Fruit fly (Drosophila melanogaster): Measurements from ENCODE around the gene D19A.
A peak's percentile ranks its signal among the peaks of the same experiment; 100 is the strongest.
"Not testable (repeated sequence)": the region's sequence is repeated elsewhere in the genome, so short reads cannot be mapped to it uniquely, and the experiment has no call there.

D19A gene

DNA sequence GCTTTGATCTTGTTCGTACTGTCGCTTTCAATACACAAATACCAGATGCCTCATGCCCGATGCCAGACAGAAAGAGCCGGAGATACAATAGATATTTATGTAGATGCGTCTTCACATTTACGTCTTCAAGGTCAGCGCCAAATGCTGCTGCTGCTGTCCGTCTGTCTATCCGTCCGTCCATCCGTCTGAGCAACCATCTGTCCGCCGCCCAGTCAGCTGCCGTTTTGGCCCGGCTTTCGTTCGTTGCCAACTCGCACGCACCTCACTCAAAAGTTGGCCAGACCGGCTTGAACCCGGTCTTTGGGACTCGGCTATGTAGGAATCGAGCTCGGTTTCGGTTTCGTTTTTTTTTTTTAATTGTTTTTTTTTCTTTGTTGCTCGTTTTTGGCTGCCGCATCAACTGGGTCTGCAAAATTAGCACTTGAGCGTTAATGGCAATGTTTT lies 34.0 kb downstream of the D19A start (continued):
- TF ChIP-seq CG8359 (GFP tag; optimal IDR thresholded peaks at IDR 0.05; ENCODE audit: borderline replicate concordance), result no peak
- TF ChIP-seq CG8388 (GFP tag; optimal IDR thresholded peaks at IDR 0.05), result no peak
- no peak for TF ChIP-seq bowl (GFP tag; IDR thresholded peaks at IDR 0.05)
- TF ChIP-seq Blimp-1 (GFP tag; optimal IDR thresholded peaks at IDR 0.05), result peak; percentile 86

- TF ChIP-seq CG13123 (GFP tag; optimal IDR thresholded peaks at IDR 0.05) (no peak), lmd (GFP tag; IDR thresholded peaks at IDR 0.05) (0 out of 2 replicates have a peak, but pooled peaks have one; percentile 4), Gsc (GFP tag; IDR thresholded peaks at IDR 0.05) (no peak), Ets65A (GFP tag) (peak; percentile 90), CG3407 (GFP tag; optimal IDR thresholded peaks at IDR 0.05) (no peak), sr (GFP tag; IDR thresholded peaks at IDR 0.05) (no peak), CG11085 (GFP tag; IDR thresholded peaks at IDR 0.05) (no peak)
Observed at dm6 chr3L:6152531-6152930, 36.4 kb downstream of the D19A start, which contains the start of gene Acp65Aa. Acp65Aa (minus strand) TSS chr3L:6152745.

dm6 chr3L:6150757-6151354 lies 38.1 kb downstream of the D19A start, which contains the start of the genes Cpr65Ax2 and Lcp65Aa:
Cpr65Ax2 (minus strand) TSS chr3L:6150857.
Lcp65Aa (plus strand) TSS chr3L:6151304.
- not testable (repeated sequence) for TF ChIP-seq CG42726 (GFP tag; IDR thresholded peaks at IDR 0.05; ENCODE audit: partially characterized antibody); slp2 (GFP tag; optimal IDR thresholded peaks at IDR 0.05); unpg (GFP tag; optimal IDR thresholded peaks at IDR 0.05)

DNA sequence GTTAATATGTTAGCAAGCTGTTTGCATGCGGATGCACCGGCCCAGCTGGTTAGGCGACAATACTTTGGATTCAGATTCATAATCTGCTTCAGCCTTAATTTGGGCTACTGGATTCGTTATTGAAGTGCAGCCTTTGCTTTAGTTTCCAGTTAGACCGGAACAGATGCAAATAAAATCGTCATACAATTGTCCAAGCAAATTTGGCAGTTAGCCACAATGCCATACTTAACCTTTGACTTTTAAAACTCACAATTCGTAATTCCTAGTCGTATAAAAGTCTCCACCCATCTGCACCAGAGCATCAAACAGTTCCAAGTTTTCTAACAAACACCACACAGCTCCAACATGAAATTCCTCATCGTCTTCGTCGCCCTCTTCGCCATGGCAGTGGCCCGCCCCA lies 39.7 kb downstream of the D19A start, which contains the start of gene Lcp65Ab1:
Gene Lcp65Ab1 (plus strand): TSS at position 301 of the 400 bp plus-strand sequence.
- TF ChIP-seq CG30431 (GFP tag; optimal IDR thresholded peaks at IDR 0.05); CG12071 (GFP tag; optimal IDR thresholded peaks at IDR 0.05); esg (GFP tag; conservative IDR thresholded peaks at IDR 0.05): not testable (repeated sequence)

dm6 chr3L:6147887-6148286 lies 41.0 kb downstream of the D19A start, which contains the start of gene Cpr65Ax1:
Cpr65Ax1 (minus strand) TSS chr3L:6147987.
- TF ChIP-seq onecut (GFP tag; IDR thresholded peaks at IDR 0.05); CG4424 (GFP tag; optimal IDR thresholded peaks at IDR 0.05); slp2 (GFP tag; optimal IDR thresholded peaks at IDR 0.05): not testable (repeated sequence)

DNA sequence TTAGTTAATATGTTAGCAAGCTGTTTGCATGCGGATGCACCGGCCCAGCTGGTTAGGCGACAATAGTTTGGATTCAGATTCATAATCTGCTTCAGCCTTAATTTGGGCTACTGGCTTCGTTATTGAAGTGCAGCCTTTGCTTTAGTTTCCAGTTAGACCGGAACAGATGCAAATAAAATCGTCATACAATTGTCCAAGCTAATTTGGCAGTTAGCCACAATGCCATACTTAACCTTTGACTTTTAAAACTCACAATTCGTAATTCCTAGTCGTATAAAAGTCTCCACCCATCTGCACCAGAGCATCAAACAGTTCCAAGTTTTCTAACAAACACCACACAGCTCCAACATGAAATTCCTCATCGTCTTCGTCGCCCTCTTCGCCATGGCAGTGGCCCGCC lies 42.5 kb downstream of the D19A start, which contains the start of gene Lcp65Ab2:
Gene Lcp65Ab2 (plus strand): TSS at position 301 of the 400 bp plus-strand sequence.
- TF ChIP-seq Abd-B (GFP tag; optimal IDR thresholded peaks at IDR 0.05); inv (GFP tag; IDR thresholded peaks at IDR 0.05; ENCODE audit: partially characterized antibody); CG6689 (GFP tag; IDR thresholded peaks at IDR 0.05): not testable (repeated sequence)

DNA sequence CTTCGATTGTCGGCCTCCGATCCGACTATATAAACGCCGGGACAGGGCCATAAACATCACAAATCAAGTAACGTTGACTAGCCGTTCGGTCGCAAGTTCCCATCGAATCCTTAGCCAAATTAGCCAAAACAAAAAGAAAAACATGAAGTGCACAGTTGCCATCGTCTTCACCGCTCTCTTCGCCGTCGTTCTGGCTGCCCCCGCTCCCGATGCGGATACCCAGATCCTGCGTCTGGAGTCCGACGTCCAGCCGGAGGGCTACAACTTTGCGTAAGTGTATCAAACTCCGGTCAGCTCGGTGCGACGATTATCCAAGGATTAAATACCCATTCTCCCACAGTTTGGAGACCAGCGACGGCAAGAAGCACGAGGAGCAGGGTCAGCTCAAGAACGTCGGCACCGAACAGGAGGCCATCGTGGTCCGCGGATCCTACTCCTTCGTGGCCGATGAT lies 44.1 kb downstream of the D19A start, which contains the start of gene Lcp65Ac:
Gene Lcp65Ac (plus strand): TSS at position 51 of the 452 bp plus-strand sequence.
- TF ChIP-seq Dbx (GFP tag; IDR thresholded peaks at IDR 0.05) (0 out of 3 replicates have a peak, but pooled peaks have one; percentile 6), unpg (GFP tag; optimal IDR thresholded peaks at IDR 0.05) (no peak), Ets65A (GFP tag) (peak; percentile 93)

- TF ChIP-seq Oli (tag; optimal IDR thresholded peaks at IDR 0.05) (no peak), Doc2 (GFP tag; IDR thresholded peaks at IDR 0.05) (no peak), Blimp-1 (GFP tag; optimal IDR thresholded peaks at IDR 0.05) (peak; percentile 25), Ets65A (GFP tag) (peak; percentile 85)
Observed at dm6 chr3L:6143188-6143755, 45.7 kb downstream of the D19A start, which contains the start of gene Lcp65Ad. Lcp65Ad (plus strand) TSS chr3L:6143395.
